Worm (Caenorhabditis elegans) whole organism, early embryonic: ENCODE results near the gene set-6.
"Not testable (repeated sequence)": the region's sequence is repeated elsewhere in the genome, so short reads cannot be mapped to it uniquely, and the experiment has no call there.

Experiments
- B0310.2 ChIP-seq: sonication (generic microtip); optimal IDR thresholded peaks from 2 replicates; lab custom pipeline; 2016; ENCODE audit warnings: mild to moderate bottlenecking, missing genetic modification characterization, missing compliant biosample characterization
- F13C5.2 ChIP-seq: sonication (generic microtip); optimal IDR thresholded peaks from 2 replicates; lab custom pipeline; 2017; ENCODE audit warnings: mild to moderate bottlenecking, missing genetic modification characterization, inconsistent platforms, missing compliant biosample characterization
- aly-1 ChIP-seq: sonication (generic microtip); optimal IDR thresholded peaks from 2 replicates; lab custom pipeline; 2016; ENCODE audit warnings: missing genetic modification characterization, missing compliant biosample characterization
- ama-1 ChIP-seq: fragments of 150-350 bp; optimal IDR thresholded peaks from 2 replicates; lab custom pipeline; 2014
- ceh-13 ChIP-seq: fragments of 200-800 bp; sonication (Bioruptor generic); optimal IDR thresholded peaks from 2 replicates; lab custom pipeline; 2018; ENCODE audit warnings: mild to moderate bottlenecking, missing genetic modification characterization, missing compliant biosample characterization
- ceh-36 ChIP-seq: sonication (generic microtip); optimal IDR thresholded peaks from 2 replicates; lab custom pipeline; 2016; ENCODE audit warnings: missing genetic modification characterization, inconsistent platforms, missing compliant biosample characterization
- ets-7 ChIP-seq: sonication (generic microtip); optimal IDR thresholded peaks from 2 replicates; lab custom pipeline; 2016; ENCODE audit warnings: missing genotype, missing genetic modification characterization, missing compliant biosample characterization
- flt-1 ChIP-seq: fragments of 200-800 bp; sonication (Bioruptor generic); IDR thresholded peaks from 2 replicates; pipeline ENCODE4 v1.3.6; 2022; ENCODE audit warnings: missing genetic modification characterization, missing compliant biosample characterization
- hmbx-1 ChIP-seq: sonication (generic microtip); optimal IDR thresholded peaks from 2 replicates; lab custom pipeline; 2016; ENCODE audit warnings: mild to moderate bottlenecking, missing genetic modification characterization, missing compliant biosample characterization
- hmg-4 ChIP-seq: fragments of 200-800 bp; sonication (Bioruptor generic); optimal IDR thresholded peaks from 2 replicates; lab custom pipeline; 2018; ENCODE audit warnings: mild to moderate bottlenecking, missing genetic modification characterization, missing compliant biosample characterization
- hnd-1 ChIP-seq: sonication (generic microtip); optimal IDR thresholded peaks from 2 replicates; lab custom pipeline; 2016; ENCODE audit warnings: missing genetic modification characterization, missing compliant biosample characterization
- pes-1 ChIP-seq: fragments of 200-800 bp; sonication (Bioruptor generic); IDR thresholded peaks from 2 replicates; pipeline ENCODE4 v1.3.6; 2022; ENCODE audit warnings: missing genetic modification reagents, missing genetic modification characterization, missing compliant biosample characterization
- scrt-1 ChIP-seq: fragments of 200-800 bp; sonication (Bioruptor generic); IDR thresholded peaks from 2 replicates; pipeline ENCODE4 v1.3.6; 2022; ENCODE audit warnings: missing genetic modification characterization, missing compliant biosample characterization
- sea-1 ChIP-seq: fragments of 200-800 bp; sonication (Bioruptor generic); conservative IDR thresholded peaks from 2 replicates; pipeline ENCODE4 v1.3.6; 2022; ENCODE audit warnings: missing genetic modification characterization, missing compliant biosample characterization
- tbx-11 ChIP-seq: fragments of 200-800 bp; sonication (Bioruptor generic); IDR thresholded peaks from 2 replicates; pipeline ENCODE4 v1.3.6; 2022; ENCODE audit warnings: missing genetic modification characterization, missing compliant biosample characterization
- tbx-37 ChIP-seq: fragments of 200-800 bp; sonication (Bioruptor generic); conservative IDR thresholded peaks from 2 replicates; pipeline ENCODE4 v1.3.6; 2022; ENCODE audit warnings: missing genetic modification reagents, missing genetic modification characterization, missing compliant biosample characterization
- tra-4 ChIP-seq: sonication (generic microtip); optimal IDR thresholded peaks from 2 replicates; lab custom pipeline; 2017; ENCODE audit warnings: missing genetic modification characterization, missing compliant biosample characterization

Gene set-6

DNA sequence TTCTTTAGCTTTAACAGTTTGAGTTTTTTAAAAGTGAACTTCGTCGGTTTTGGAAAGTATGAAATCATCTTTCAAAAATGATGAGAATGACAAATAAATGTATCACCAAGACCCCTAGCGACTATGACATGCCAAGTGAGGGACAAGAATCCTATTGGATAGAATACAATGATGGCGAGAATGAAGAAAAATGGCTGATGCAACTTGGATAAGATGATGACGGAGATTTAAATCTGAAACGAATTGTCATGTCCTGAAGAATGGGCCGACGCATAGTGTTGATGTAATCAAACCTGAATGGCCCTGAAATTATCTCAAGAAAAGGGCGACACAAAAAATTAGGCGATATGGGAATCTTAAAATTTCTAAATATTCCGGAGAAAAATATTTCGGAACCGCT is 10.8 kb downstream of the set-6 start:
- no peak for TF ChIP-seq flt-1 (GFP tag; lab: Robert Waterston, UW)
- no peak for TF ChIP-seq sea-1 (GFP tag; lab: Robert Waterston, UW)
- no peak for TF ChIP-seq B0310.2
- no peak for TF ChIP-seq hmg-4 (GFP tag; lab: Kevin White, UChicago)
- no peak for TF ChIP-seq hmbx-1 (tag; lab: Kevin White, UChicago)
- TF ChIP-seq ceh-13 (GFP tag; lab: Kevin White, UChicago), result no peak

- TF ChIP-seq F13C5.2 (tag; lab: Kevin White, UChicago), result no peak
- no peak for TF ChIP-seq ama-1 (lab: Kevin White, UChicago)
- TF ChIP-seq tbx-11 (GFP tag; lab: Robert Waterston, UW), result no peak
- TF ChIP-seq scrt-1 (GFP tag; lab: Robert Waterston, UW), result no peak
- TF ChIP-seq aly-1 (tag; lab: Kevin White, UChicago), result no peak
- TF ChIP-seq hnd-1 (tag; lab: Kevin White, UChicago), result no peak
- TF ChIP-seq tra-4 (tag; lab: Kevin White, UChicago), result no peak
- no peak for TF ChIP-seq flt-1 (GFP tag; lab: Robert Waterston, UW)
- no peak for TF ChIP-seq tbx-37 (GFP tag; lab: Robert Waterston, UW)
- no peak for TF ChIP-seq ceh-13 (GFP tag; lab: Kevin White, UChicago)
- TF ChIP-seq hmg-4 (GFP tag; lab: Kevin White, UChicago), result no peak
- no peak for TF ChIP-seq hmbx-1 (tag; lab: Kevin White, UChicago)
- TF ChIP-seq ceh-36 (tag; lab: Kevin White, UChicago), result no peak
- no peak for TF ChIP-seq sea-1 (GFP tag; lab: Robert Waterston, UW)
- TF ChIP-seq ets-7 (tag; lab: Kevin White, UChicago), result no peak
- no peak for TF ChIP-seq pes-1 (GFP tag; lab: Robert Waterston, UW)
- TF ChIP-seq B0310.2, result no peak
These were observed 12.3 kb downstream of the set-6 start for ce11 chrX:11962050-11962788.

DNA sequence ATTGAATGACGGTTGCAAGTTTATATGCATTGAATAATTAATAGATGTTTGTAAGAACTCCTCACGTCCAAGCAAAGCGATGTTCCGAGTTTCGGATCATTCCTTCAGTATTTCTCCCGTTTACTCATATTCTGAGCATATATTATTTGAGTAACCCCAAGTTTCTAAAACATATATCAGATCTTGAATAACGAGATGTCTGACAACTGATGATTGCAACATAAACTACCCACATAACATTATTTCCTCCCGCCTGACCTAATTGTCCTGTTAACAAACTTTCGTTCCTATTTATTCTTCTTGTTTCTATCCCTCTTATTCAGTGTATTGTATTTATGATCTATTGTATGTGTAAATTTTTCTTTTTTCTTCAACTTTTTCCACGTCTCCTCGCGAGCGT is 13.4 kb downstream of the set-6 start, which contains the start of gene C49F5.13:
Gene C49F5.13, plus strand, starts transcription at position 301 of the 400 bp plus-strand sequence.
- TF ChIP-seq ets-7 (tag; lab: Kevin White, UChicago); ceh-13 (GFP tag; lab: Kevin White, UChicago); tra-4 (tag; lab: Kevin White, UChicago): not testable (repeated sequence)

- TF ChIP-seq B0310.2 (no peak), hmbx-1 (tag; lab: Kevin White, UChicago) (no peak), ceh-13 (GFP tag; lab: Kevin White, UChicago) (no peak)
These were observed 14.6 kb downstream of the set-6 start, which contains the start of gene C49F5.8 for ce11 chrX:11959838-11960237. Gene C49F5.8, plus strand, starts transcription at chrX:11960138.

- TF ChIP-seq tra-4 (tag; lab: Kevin White, UChicago) (no peak), aly-1 (tag; lab: Kevin White, UChicago) (no peak), hnd-1 (tag; lab: Kevin White, UChicago) (no peak), sea-1 (GFP tag; lab: Robert Waterston, UW) (no peak), pes-1 (GFP tag; lab: Robert Waterston, UW) (no peak), ets-7 (tag; lab: Kevin White, UChicago) (no peak), hmg-4 (GFP tag; lab: Kevin White, UChicago) (no peak), hmbx-1 (tag; lab: Kevin White, UChicago) (no peak), tbx-37 (GFP tag; lab: Robert Waterston, UW) (no peak), ama-1 (lab: Kevin White, UChicago) (no peak), ceh-13 (GFP tag; lab: Kevin White, UChicago) (no peak), tbx-11 (GFP tag; lab: Robert Waterston, UW) (no peak), scrt-1 (GFP tag; lab: Robert Waterston, UW) (no peak), flt-1 (GFP tag; lab: Robert Waterston, UW) (no peak), B0310.2 (no peak), F13C5.2 (tag; lab: Kevin White, UChicago) (no peak), ceh-36 (tag; lab: Kevin White, UChicago) (no peak)
These were observed 17.2 kb downstream of the set-6 start, which contains the start of gene T08D10.5 for ce11 chrX:11957246-11957645. Gene T08D10.5, plus strand, starts transcription at chrX:11957546.

DNA sequence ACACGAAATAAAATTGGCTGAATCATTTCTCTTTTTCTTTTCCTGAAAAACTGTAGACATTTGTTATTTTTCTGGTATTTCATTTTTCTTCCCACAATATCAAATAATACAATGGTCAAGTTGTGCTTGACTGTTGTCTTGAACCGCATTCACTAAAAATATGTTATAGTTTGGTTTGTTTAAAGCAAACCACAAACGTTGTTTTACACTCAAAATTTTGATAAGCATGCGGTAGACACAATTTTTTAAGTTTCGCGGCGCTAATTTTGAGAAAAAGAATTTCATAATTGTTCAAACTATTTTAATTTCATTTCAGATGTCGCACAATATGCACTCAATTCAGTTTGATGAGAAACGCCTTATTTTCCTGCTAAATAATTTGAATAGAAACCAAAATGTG is 19.4 kb downstream of the set-6 start, which contains the start of gene T08D10.3:
Gene T08D10.3, plus strand, starts transcription at position 301 of the 400 bp plus-strand sequence.
- TF ChIP-seq F13C5.2 (tag; lab: Kevin White, UChicago) (no peak), ceh-13 (GFP tag; lab: Kevin White, UChicago) (no peak), hmg-4 (GFP tag; lab: Kevin White, UChicago) (no peak)

- TF ChIP-seq scrt-1 (GFP tag; lab: Robert Waterston, UW), result no peak
- TF ChIP-seq ceh-13 (GFP tag; lab: Kevin White, UChicago), result no peak
- TF ChIP-seq flt-1 (GFP tag; lab: Robert Waterston, UW), result no peak
- TF ChIP-seq B0310.2, result no peak
- no peak for TF ChIP-seq F13C5.2 (tag; lab: Kevin White, UChicago)
- TF ChIP-seq tbx-11 (GFP tag; lab: Robert Waterston, UW), result no peak
- no peak for TF ChIP-seq ets-7 (tag; lab: Kevin White, UChicago)
- TF ChIP-seq aly-1 (tag; lab: Kevin White, UChicago), result no peak
- no peak for TF ChIP-seq hnd-1 (tag; lab: Kevin White, UChicago)
- TF ChIP-seq hmg-4 (GFP tag; lab: Kevin White, UChicago), result no peak
- TF ChIP-seq tbx-37 (GFP tag; lab: Robert Waterston, UW), result no peak
- TF ChIP-seq sea-1 (GFP tag; lab: Robert Waterston, UW), result no peak
These were observed 21.2 kb downstream of the set-6 start, which contains the start of gene T08D10.4 for ce11 chrX:11953229-11953628. Gene T08D10.4, minus strand, starts transcription at chrX:11953329.
